Worm (Caenorhabditis elegans) whole organism, L4/young adult: ENCODE results near the gene Y46D2A.3.

Experiments used
- W03F9.2 ChIP-seq: fragments of 150-350 bp; optimal IDR thresholded peaks from 2 replicates; lab custom pipeline; 2014; ENCODE audit warnings: missing biosample characterization, missing genetic modification characterization
- dao-5 ChIP-seq: sonication (generic microtip); optimal IDR thresholded peaks from 2 replicates; lab custom pipeline; 2016; ENCODE audit warnings: missing genotype, missing genetic modification characterization, moderate library complexity, missing compliant biosample characterization

DNA sequence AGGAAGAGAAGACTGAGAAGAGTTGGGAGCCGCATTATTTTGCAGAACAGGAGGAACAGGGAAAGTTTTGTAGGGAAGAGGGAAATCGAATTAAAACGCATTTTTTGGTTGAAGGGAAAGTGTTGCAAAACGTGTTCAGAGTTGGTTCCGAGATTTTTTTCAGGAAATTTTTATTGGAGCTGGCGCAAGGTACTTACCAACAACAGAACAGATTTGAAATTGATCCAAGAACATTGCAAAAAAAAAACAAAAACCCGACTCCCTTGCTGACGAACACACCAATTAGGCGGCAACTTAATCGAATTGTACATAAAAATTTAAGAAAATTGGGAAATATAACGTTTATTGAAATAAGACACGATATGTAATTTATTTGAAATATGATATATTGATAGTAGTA is 11.6 kb upstream of the Y46D2A.3 start, which contains the start of gene F14D2.7:
- TF ChIP-seq W03F9.2: no peak
- no peak for TF ChIP-seq dao-5 (tag; lab: Kevin White, UChicago)
